Fruit fly (Drosophila melanogaster) whole organism, embryonic: ENCODE measurements around the gene Dad1.
A peak's percentile ranks its signal among the peaks of the same experiment; 100 is the strongest.

ENCODE experiments used
- Antp ChIP-seq: fragments of 200-800 bp; sonication (Bioruptor generic); optimal IDR thresholded peaks from 3 replicates; lab custom pipeline; 2016; ENCODE audit warnings: missing biosample characterization, missing genetic modification characterization
- BEAF-32 ChIP-seq: fragments of 200-800 bp; sonication (Bioruptor generic); optimal IDR thresholded peaks from 3 replicates; lab custom pipeline; 2017; ENCODE audit warnings: missing biosample characterization, missing genetic modification characterization, mild to moderate bottlenecking, moderate library complexity, missing genetic modification reagents
- CG11456 ChIP-seq: fragments of 200-800 bp; sonication (Bioruptor generic); IDR thresholded peaks from 3 replicates; pipeline ENCODE4 v1.3.6; 2022; ENCODE audit warnings: missing biosample characterization, missing genetic modification characterization
- CG11560 ChIP-seq: fragments of 200-800 bp; sonication (Bioruptor generic); IDR thresholded peaks from 3 replicates; pipeline ENCODE4 v1.3.6; 2022; ENCODE audit warnings: missing biosample characterization, missing genetic modification characterization
- CG12155 ChIP-seq: fragments of 200-800 bp; sonication (Bioruptor generic); optimal IDR thresholded peaks from 3 replicates; lab custom pipeline; 2016; ENCODE audit warnings: missing biosample characterization, missing genetic modification characterization
- CG12744 ChIP-seq: fragments of 200-800 bp; sonication (Bioruptor generic); optimal IDR thresholded peaks from 2 replicates; lab custom pipeline; 2016; ENCODE audit warnings: missing biosample characterization, missing genetic modification characterization
- CG14667 ChIP-seq: fragments of 200-800 bp; sonication (Bioruptor generic); IDR thresholded peaks from 2 replicates; pipeline ENCODE4 v1.3.6; 2022; ENCODE audit warnings: missing biosample characterization, missing genetic modification characterization
- CG16815 ChIP-seq: fragments of 200-800 bp; sonication (Bioruptor generic); optimal IDR thresholded peaks from 3 replicates; lab custom pipeline; 2017; ENCODE audit warnings: missing biosample characterization, mild to moderate bottlenecking, missing genetic modification characterization
- CG17186 ChIP-seq: fragments of 200-800 bp; sonication (Bioruptor generic); optimal IDR thresholded peaks from 3 replicates; lab custom pipeline; 2017; ENCODE audit warnings: missing biosample characterization, missing genetic modification reagents, missing genetic modification characterization
- CG17385 ChIP-seq: fragments of 200-800 bp; sonication (Bioruptor generic); optimal IDR thresholded peaks from 3 replicates; lab custom pipeline; 2018; ENCODE audit warnings: missing biosample characterization, mild to moderate bottlenecking, missing genetic modification characterization
- CG2712 ChIP-seq: fragments of 200-800 bp; optimal IDR thresholded peaks from 3 replicates; lab custom pipeline; 2019; ENCODE audit warnings: missing biosample characterization, mild to moderate bottlenecking, missing genetic modification characterization, moderate library complexity
- CG2875 ChIP-seq: fragments of 200-800 bp; sonication (Bioruptor generic); optimal IDR thresholded peaks from 2 replicates; lab custom pipeline; 2017; ENCODE audit warnings: missing biosample characterization, mild to moderate bottlenecking, missing genetic modification characterization, missing genetic modification reagents
- CG3847 ChIP-seq: fragments of 200-800 bp; sonication (Bioruptor generic); IDR thresholded peaks from 2 replicates; pipeline ENCODE4 v1.3.6; 2022; ENCODE audit warnings: missing biosample characterization, missing genetic modification characterization
- CG42726 ChIP-seq: fragments of 200-800 bp; sonication (Bioruptor generic); IDR thresholded peaks from 2 replicates; pipeline ENCODE4 v1.3.6; 2022; ENCODE audit warnings: missing biosample characterization, missing genetic modification characterization; ENCODE audit not compliant: partially characterized antibody
- CG5180 ChIP-seq: fragments of 200-800 bp; sonication (Bioruptor generic); optimal IDR thresholded peaks from 3 replicates; lab custom pipeline; 2017; ENCODE audit warnings: missing biosample characterization, missing genetic modification characterization, mild to moderate bottlenecking, moderate library complexity, missing genetic modification reagents
- CG6791 ChIP-seq: fragments of 200-800 bp; sonication (Bioruptor generic); IDR thresholded peaks from 3 replicates; pipeline ENCODE4 v1.3.6; 2022; ENCODE audit warnings: missing biosample characterization, missing genetic modification characterization; ENCODE audit not compliant: partially characterized antibody
- CG8089 ChIP-seq: fragments of 200-800 bp; sonication (Bioruptor generic); optimal IDR thresholded peaks from 3 replicates; lab custom pipeline; 2016; ENCODE audit warnings: missing biosample characterization, missing genetic modification characterization
- CG8359 ChIP-seq: fragments of 200-800 bp; sonication (Bioruptor generic); optimal IDR thresholded peaks from 2 replicates; lab custom pipeline; 2017; ENCODE audit warnings: missing biosample characterization, mild to moderate bottlenecking, missing genetic modification characterization, borderline replicate concordance
- CG9797 ChIP-seq: fragments of 200-800 bp; sonication (Bioruptor generic); optimal IDR thresholded peaks from 3 replicates; lab custom pipeline; 2018; ENCODE audit warnings: missing biosample characterization, mild to moderate bottlenecking, missing genetic modification characterization
- D19A ChIP-seq: fragments of 200-800 bp; optimal IDR thresholded peaks from 3 replicates; lab custom pipeline; 2019; ENCODE audit warnings: missing biosample characterization, mild to moderate bottlenecking, missing genetic modification characterization, moderate library complexity
- Dek ChIP-seq: fragments of 200-800 bp; sonication (Bioruptor generic); optimal IDR thresholded peaks from 3 replicates; lab custom pipeline; 2019; ENCODE audit warnings: missing biosample characterization, mild to moderate bottlenecking, missing genetic modification characterization, moderate library complexity
- ERR ChIP-seq: fragments of 200-800 bp; sonication (Bioruptor generic); optimal IDR thresholded peaks from 2 replicates; lab custom pipeline; 2016; ENCODE audit warnings: missing biosample characterization, missing genetic modification characterization
- Gug ChIP-seq: fragments of 200-800 bp; sonication (Bioruptor generic); IDR thresholded peaks from 4 replicates; pipeline ENCODE4 v1.3.6; 2022; ENCODE audit warnings: missing biosample characterization, missing genetic modification characterization
- HHEX ChIP-seq: fragments of 200-800 bp; sonication (Bioruptor generic); optimal IDR thresholded peaks from 3 replicates; lab custom pipeline; 2017; ENCODE audit warnings: missing biosample characterization, mild to moderate bottlenecking, missing genetic modification characterization, missing genetic modification reagents
- Hmr ChIP-seq: fragments of 200-800 bp; sonication (Bioruptor generic); optimal IDR thresholded peaks from 3 replicates; lab custom pipeline; 2017; ENCODE audit warnings: mild to moderate bottlenecking, missing biosample characterization, missing genetic modification reagents, missing genetic modification characterization
- Lim3 ChIP-seq: fragments of 200-800 bp; sonication (Bioruptor generic); IDR thresholded peaks from 2 replicates; pipeline ENCODE4 v1.3.6; 2022; ENCODE audit warnings: missing biosample characterization, missing genetic modification characterization
- Oaz ChIP-seq: fragments of 200-800 bp; sonication (Bioruptor generic); IDR thresholded peaks from 2 replicates; pipeline ENCODE4 v1.3.6; 2022; ENCODE audit warnings: missing biosample characterization, missing genetic modification characterization
- Scr ChIP-seq: fragments of 200-800 bp; sonication (Bioruptor generic); IDR thresholded peaks from 2 replicates; pipeline ENCODE4 v1.3.6; 2022; ENCODE audit warnings: missing biosample characterization, missing genetic modification characterization; ENCODE audit not compliant: partially characterized antibody
- Sox100B ChIP-seq: fragments of 200-800 bp; sonication (Bioruptor generic); optimal IDR thresholded peaks from 3 replicates; lab custom pipeline; 2018; ENCODE audit warnings: missing biosample characterization, mild to moderate bottlenecking, missing genetic modification characterization
- Sry-β ChIP-seq: fragments of 200-800 bp; sonication (Bioruptor generic); optimal IDR thresholded peaks from 2 replicates; lab custom pipeline; 2018; ENCODE audit warnings: missing biosample characterization, mild to moderate bottlenecking, missing genetic modification characterization, moderate library complexity
- aop ChIP-seq: fragments of 200-800 bp; sonication (Bioruptor generic); IDR thresholded peaks from 2 replicates; pipeline ENCODE4 v1.3.6; 2022; ENCODE audit warnings: missing biosample characterization, missing genetic modification characterization
- fu2 ChIP-seq: fragments of 200-800 bp; sonication (Bioruptor generic); optimal IDR thresholded peaks from 2 replicates; lab custom pipeline; 2016; ENCODE audit warnings: missing biosample characterization, missing genetic modification characterization
- kni ChIP-seq: fragments of 200-800 bp; sonication (Bioruptor generic); optimal IDR thresholded peaks from 3 replicates; lab custom pipeline; 2017; ENCODE audit warnings: mild to moderate bottlenecking, missing biosample characterization, missing genetic modification reagents, missing genetic modification characterization
- lbe ChIP-seq: fragments of 200-800 bp; sonication (Bioruptor generic); optimal IDR thresholded peaks from 2 replicates; lab custom pipeline; 2016; ENCODE audit warnings: missing biosample characterization, mild to moderate bottlenecking, missing genetic modification characterization
- lola ChIP-seq, 3 experiments: fragments of >200 bp in 2 of 3; fragments of 200-800 bp in 1 of 3; sonication (Bioruptor generic) in 1 of 3; optimal IDR thresholded peaks; 2 replicates each; lab custom pipeline; 2017 to 2019; ENCODE audit warnings: missing biosample characterization in 3 of 3, missing genetic modification characterization in 3 of 3, mild to moderate bottlenecking in 1 of 3, moderate library complexity in 1 of 3
- pros ChIP-seq: fragments of 200-800 bp; sonication (Bioruptor generic); optimal IDR thresholded peaks from 3 replicates; lab custom pipeline; 2019; ENCODE audit warnings: missing biosample characterization, mild to moderate bottlenecking, missing genetic modification characterization, moderate library complexity
- pzg ChIP-seq: fragments of 200-800 bp; sonication (Bioruptor generic); optimal IDR thresholded peaks from 3 replicates; lab custom pipeline; 2018; ENCODE audit warnings: missing biosample characterization, mild to moderate bottlenecking, missing genetic modification characterization, moderate library complexity
- slou ChIP-seq: fragments of 200-800 bp; sonication (Bioruptor generic); optimal IDR thresholded peaks from 3 replicates; lab custom pipeline; 2016; ENCODE audit warnings: missing biosample characterization, missing genetic modification characterization
- tap ChIP-seq: fragments of 200-800 bp; optimal IDR thresholded peaks from 3 replicates; lab custom pipeline; 2019; ENCODE audit warnings: missing biosample characterization, mild to moderate bottlenecking, missing genetic modification characterization, moderate library complexity
- trem ChIP-seq: fragments of 200-800 bp; optimal IDR thresholded peaks from 3 replicates; lab custom pipeline; 2019; ENCODE audit warnings: missing biosample characterization, mild to moderate bottlenecking, missing genetic modification characterization, moderate library complexity
- ttk ChIP-seq: fragments of 200-800 bp; sonication (Bioruptor generic); IDR thresholded peaks from 2 replicates; pipeline ENCODE4 v2.1.2; 2022; ENCODE audit warnings: missing biosample characterization, missing genetic modification characterization
- vvl ChIP-seq: fragments of 200-800 bp; sonication (Bioruptor generic); IDR thresholded peaks from 2 replicates; pipeline ENCODE4 v1.3.6; 2022; ENCODE audit warnings: missing biosample characterization, missing genetic modification characterization
- z ChIP-seq: fragments of 200-800 bp; sonication (Bioruptor generic); IDR thresholded peaks from 3 replicates; pipeline ENCODE4 v1.3.6; 2022; ENCODE audit warnings: missing biosample characterization, missing genetic modification characterization
- zen2 ChIP-seq: fragments of 200-800 bp; sonication (Bioruptor generic); IDR thresholded peaks from 3 replicates; pipeline ENCODE4 v1.3.6; 2022; ENCODE audit warnings: missing biosample characterization, missing genetic modification characterization; ENCODE audit not compliant: partially characterized antibody

The Dad1 gene

dm6 chr2L:8403286-8404270 lies 19.6 kb upstream of the Dad1 start, which contains the start of gene emb (continued):
- TF ChIP-seq CG17186 (GFP tag; lab: Kevin White, UChicago): peak; percentile 35
- TF ChIP-seq aop (GFP tag; lab: Robert Waterston, UW): 0 out of 2 replicates have a peak, but pooled peaks have one; percentile 30
- TF ChIP-seq CG2712 (tag; lab: Kevin White, UChicago): peak; percentile 68
- TF ChIP-seq pzg: peak; percentile 97
- TF ChIP-seq ttk: no peak
- TF ChIP-seq tap: no peak
- TF ChIP-seq Hmr (GFP tag; lab: Kevin White, UChicago): peak; percentile 80
- TF ChIP-seq Gug (GFP tag; lab: Robert Waterston, UW): no peak
- TF ChIP-seq pros (GFP tag; lab: Kevin White, UChicago): no peak
- TF ChIP-seq CG2875 (GFP tag; lab: Kevin White, UChicago): no peak
- TF ChIP-seq vvl: peak; percentile 55
- TF ChIP-seq BEAF-32: peak; percentile 91
- TF ChIP-seq Sry-β (GFP tag; lab: Kevin White, UChicago): peak; percentile 3
- TF ChIP-seq CG12744 (GFP tag; lab: Kevin White, UChicago): peak; percentile 9
- TF ChIP-seq lbe (GFP tag; lab: Kevin White, UChicago): peak; percentile 7
- TF ChIP-seq Antp (GFP tag; lab: Kevin White, UChicago): peak; percentile 59
- peak; percentile 59 for TF ChIP-seq CG3847 (GFP tag; lab: Robert Waterston, UW)
- no peak for TF ChIP-seq CG8359 (GFP tag; lab: Kevin White, UChicago)
- TF ChIP-seq CG8089 (GFP tag; lab: Kevin White, UChicago): peak; percentile 43
- no peak for TF ChIP-seq kni (GFP tag; lab: Kevin White, UChicago)

DNA sequence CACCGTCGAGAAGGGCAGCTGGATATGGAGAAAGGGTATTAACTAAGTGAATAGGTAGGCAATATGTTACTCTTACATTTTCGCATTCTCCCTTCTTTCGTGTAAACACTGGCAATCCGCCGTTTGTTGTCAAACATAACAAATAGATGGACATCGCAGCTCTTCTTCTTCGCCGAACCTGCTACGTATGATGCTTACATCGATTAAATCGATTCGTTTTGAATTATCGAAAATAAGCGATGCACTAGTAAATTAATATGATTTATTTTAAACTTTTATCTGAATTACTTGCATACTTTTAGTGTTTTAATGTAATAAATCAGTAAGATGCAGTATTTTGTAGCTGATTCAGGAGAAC lies 19.0 kb upstream of the Dad1 start, which contains the start of gene fy:
Gene fy, minus strand, starts transcription at position 353 of the 358 bp plus-strand sequence.
- TF ChIP-seq CG11456 (no peak), zen2 (GFP tag; lab: Robert Waterston, UW) (no peak), CG12155 (GFP tag; lab: Kevin White, UChicago) (no peak), Sox100B (peak; percentile 22), CG14667 (GFP tag; lab: Robert Waterston, UW) (no peak), CG17385 (GFP tag; lab: Kevin White, UChicago) (peak; percentile 91), ERR (GFP tag; lab: Kevin White, UChicago) (no peak), z (GFP tag; lab: Robert Waterston, UW) (no peak), CG9797 (GFP tag; lab: Kevin White, UChicago) (no peak), Lim3 (no peak), lola (GFP tag; optimal IDR thresholded peaks at IDR 0.05; lab: Kevin White, UChicago) (no peak), CG5180 (peak; percentile 96)

DNA sequence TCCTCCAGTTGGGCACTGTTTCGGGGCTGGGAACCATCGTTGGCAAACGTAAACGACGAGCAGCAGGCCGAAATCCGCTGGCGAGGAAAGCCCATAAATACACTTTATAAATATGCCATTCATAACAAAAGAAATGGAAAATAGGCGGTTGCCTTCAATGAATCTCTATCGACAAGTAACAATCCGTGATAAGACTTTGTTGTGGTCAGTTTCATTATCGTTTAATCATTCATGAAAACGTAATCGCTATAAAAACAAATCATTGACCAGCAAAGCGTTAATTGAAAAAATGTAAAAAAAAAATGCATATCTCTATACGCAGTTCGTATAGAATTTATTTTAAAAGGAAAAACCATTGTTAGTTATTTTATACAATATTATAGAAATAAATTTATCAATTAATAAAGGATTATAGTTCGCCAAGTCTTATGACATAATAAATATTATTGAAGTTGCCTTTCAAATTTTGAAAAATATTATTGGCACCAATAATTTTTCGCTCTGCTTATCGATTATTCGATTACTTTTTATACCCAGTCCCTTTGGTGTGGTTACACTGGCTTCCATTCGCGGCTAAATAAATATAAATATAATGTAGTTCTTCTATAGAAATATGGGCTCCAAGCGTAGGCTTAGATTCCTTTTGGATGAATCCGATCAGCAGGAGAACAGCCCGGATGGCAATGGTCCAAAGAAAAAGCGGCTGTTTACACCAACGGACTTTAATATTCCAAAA lies 16.1 kb upstream of the Dad1 start, which contains the start of gene CG31898:
Gene CG31898, plus strand, starts transcription at position 559 of the 736 bp plus-strand sequence.
- TF ChIP-seq CG16815 (GFP tag; lab: Kevin White, UChicago): no peak
- no peak for TF ChIP-seq Oaz (GFP tag; lab: Robert Waterston, UW)
- no peak; the same call in 2 of the 3 replicates for TF ChIP-seq CG6791
- no peak for TF ChIP-seq D19A (tag; lab: Kevin White, UChicago)
- no peak for TF ChIP-seq slou
- peak; percentile 21 for TF ChIP-seq trem
- no peak for TF ChIP-seq fu2
- TF ChIP-seq lbe (GFP tag; lab: Kevin White, UChicago): peak; percentile 47
- TF ChIP-seq Scr (GFP tag; lab: Robert Waterston, UW): peak; percentile 41; the same call in 1 of the 2 replicates
- TF ChIP-seq CG42726: no peak
- no peak for TF ChIP-seq Dek
- no peak for TF ChIP-seq HHEX (GFP tag; lab: Kevin White, UChicago)
- TF ChIP-seq CG11560 (tag; lab: Robert Waterston, UW): peak; percentile 96
- TF ChIP-seq ERR (GFP tag; lab: Kevin White, UChicago): no peak
